Fruit fly (Drosophila melanogaster): Measurements from ENCODE around the gene Sh3beta.

The Sh3beta gene

dm6 chr3L:7364717-7365278 lies 4.3 kb downstream of the Sh3beta start:
- TF ChIP-seq fkh (GFP tag; optimal IDR thresholded peaks at IDR 0.05) (peak; percentile 57), achi (GFP tag; optimal IDR thresholded peaks at IDR 0.05) (no peak)

DNA sequence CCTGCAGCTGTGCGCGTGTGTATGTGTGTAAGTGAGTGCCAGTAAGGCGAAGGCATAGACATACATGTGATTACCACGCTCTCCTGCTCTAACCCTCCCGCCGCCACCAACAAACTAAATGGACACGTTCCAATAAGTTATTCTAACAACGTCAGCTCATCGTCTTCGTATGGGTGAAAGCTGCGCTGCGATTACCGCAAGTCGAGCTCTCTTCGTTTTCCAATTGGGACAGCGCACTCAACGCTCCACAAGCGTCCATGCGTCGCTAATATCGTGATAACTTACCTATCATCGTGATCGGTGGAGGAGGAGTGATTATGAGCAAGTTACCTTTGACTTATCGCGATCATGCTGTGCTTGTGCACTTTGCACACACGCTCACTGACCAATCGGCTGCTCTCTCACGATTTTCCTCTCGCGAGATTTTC lies 8.0 kb downstream of the Sh3beta start:
- TF ChIP-seq Hr39 (GFP tag; optimal IDR thresholded peaks at IDR 0.05) = no peak
- TF ChIP-seq CG8632 (GFP tag; optimal IDR thresholded peaks at IDR 0.05) = no peak
- TF ChIP-seq CG6808 (GFP tag; optimal IDR thresholded peaks at IDR 0.05) = peak; percentile 82
- TF ChIP-seq acj6 (GFP tag; optimal IDR thresholded peaks at IDR 0.05) = no peak
- peak; percentile 5 for TF ChIP-seq achi (GFP tag; optimal IDR thresholded peaks at IDR 0.05)
- TF ChIP-seq Sox102F (GFP tag; optimal IDR thresholded peaks at IDR 0.05) = no peak
- no peak for TF ChIP-seq esn (GFP tag; optimal IDR thresholded peaks at IDR 0.05)
- no peak for TF ChIP-seq CG11762 (GFP tag; optimal IDR thresholded peaks at IDR 0.05; ENCODE audit: insufficient read depth)
- peak; percentile 20 for TF ChIP-seq CG8319 (GFP tag; optimal IDR thresholded peaks at IDR 0.05)
- no peak for TF ChIP-seq salr (GFP tag; optimal IDR thresholded peaks at IDR 0.05)
- TF ChIP-seq CG10669 (GFP tag; optimal IDR thresholded peaks at IDR 0.05) = peak; percentile 21
- no peak for TF ChIP-seq Sox14 (GFP tag; optimal IDR thresholded peaks at IDR 0.05)
- TF ChIP-seq CG16779 (tag; optimal IDR thresholded peaks at IDR 0.05) = peak; percentile 52
- no peak for TF ChIP-seq CG3919 (GFP tag; optimal IDR thresholded peaks at IDR 0.05)
- peak; percentile 23 for TF ChIP-seq topi (GFP tag; optimal IDR thresholded peaks at IDR 0.05)
- peak; percentile 39 for TF ChIP-seq CG6854 (GFP tag; optimal IDR thresholded peaks at IDR 0.05)
- TF ChIP-seq svp (GFP tag) = peak; percentile 95
- peak; percentile 62 for TF ChIP-seq CG6276 (GFP tag; optimal IDR thresholded peaks at IDR 0.05)
- no peak for TF ChIP-seq lz (GFP tag; optimal IDR thresholded peaks at IDR 0.05)
- no peak for TF ChIP-seq Eip75B (GFP tag; optimal IDR thresholded peaks at IDR 0.05)
- no peak for TF ChIP-seq Eip93F (GFP tag; optimal IDR thresholded peaks at IDR 0.05)
- no peak for TF ChIP-seq CG11294 (GFP tag; IDR thresholded peaks at IDR 0.05)
- no peak for TF ChIP-seq CG4318 (GFP tag; optimal IDR thresholded peaks at IDR 0.05)
- no peak for TF ChIP-seq Met (GFP tag; optimal IDR thresholded peaks at IDR 0.05)
- TF ChIP-seq Eip78C (GFP tag) = peak; percentile 60
- no peak for TF ChIP-seq Smox (GFP tag; optimal IDR thresholded peaks at IDR 0.05)
- no peak for TF ChIP-seq CG6792 (GFP tag; optimal IDR thresholded peaks at IDR 0.05)
- TF ChIP-seq CG32006 (GFP tag; optimal IDR thresholded peaks at IDR 0.05) = peak; percentile 18
- no peak for TF ChIP-seq CG11902 (GFP tag; optimal IDR thresholded peaks at IDR 0.05)
- TF ChIP-seq dac (GFP tag; optimal IDR thresholded peaks at IDR 0.05) = peak; percentile 0
- no peak for TF ChIP-seq Sox15 (GFP tag; optimal IDR thresholded peaks at IDR 0.05)
- TF ChIP-seq vri (GFP tag; optimal IDR thresholded peaks at IDR 0.05) = no peak
- no peak for TF ChIP-seq Blimp-1 (GFP tag; optimal IDR thresholded peaks at IDR 0.05)
- TF ChIP-seq fd59A (GFP tag; optimal IDR thresholded peaks at IDR 0.05) = no peak
- no peak for TF ChIP-seq CG31627 (GFP tag; optimal IDR thresholded peaks at IDR 0.05)
- TF ChIP-seq net (GFP tag; optimal IDR thresholded peaks at IDR 0.05) = peak; percentile 35
- TF ChIP-seq CG7368 (GFP tag; optimal IDR thresholded peaks at IDR 0.05) = peak; percentile 53
- TF ChIP-seq fkh (GFP tag; optimal IDR thresholded peaks at IDR 0.05) = no peak
- peak; percentile 68 for TF ChIP-seq CG15336 (GFP tag; IDR thresholded peaks at IDR 0.05)
- TF ChIP-seq dsx (GFP tag; optimal IDR thresholded peaks at IDR 0.05; ENCODE audit: poor library complexity, severe bottlenecking) = no peak
- TF ChIP-seq CG1621 (tag; optimal IDR thresholded peaks at IDR 0.05) = no peak
- peak; percentile 74; the same call in 2 of the 3 replicates for TF ChIP-seq eg (GFP tag; IDR thresholded peaks at IDR 0.05)
- TF ChIP-seq Lpt (GFP tag; optimal IDR thresholded peaks at IDR 0.05) = peak; percentile 19
- TF ChIP-seq CG6163 (GFP tag; IDR thresholded peaks at IDR 0.05) = no peak; the same call in 1 of the 3 replicates
- no peak for TF ChIP-seq Ets21C (GFP tag; optimal IDR thresholded peaks at IDR 0.05)
- TF ChIP-seq Hr4 (GFP tag; optimal IDR thresholded peaks at IDR 0.05) = peak; percentile 50
- no peak for TF ChIP-seq cyc (GFP tag; optimal IDR thresholded peaks at IDR 0.05)
- TF ChIP-seq spab (GFP tag; optimal IDR thresholded peaks at IDR 0.05) = peak; percentile 28
- peak; percentile 64; the same call in 2 of the 3 replicates for TF ChIP-seq CG8119 (GFP tag; IDR thresholded peaks at IDR 0.05)
- no peak for TF ChIP-seq Hr38 (GFP tag; optimal IDR thresholded peaks at IDR 0.05)

All from whole organism, prepupa.